Fruit fly (Drosophila melanogaster) whole organism, pupa: ENCODE results near the gene Atg3.

Experiments used
- CG10348 ChIP-seq: fragments of 200-800 bp; sonication (Bioruptor generic); IDR thresholded peaks from 2 replicates; pipeline ENCODE4 v1.3.6; 2022; ENCODE audit warnings: missing biosample characterization, missing genetic modification characterization
- CG12605 ChIP-seq: fragments of 200-800 bp; sonication (Bioruptor generic); IDR thresholded peaks from 2 replicates; pipeline ENCODE4 v1.3.6; 2022; ENCODE audit warnings: missing biosample characterization, missing genetic modification characterization
- CG13204 ChIP-seq: fragments of 200-800 bp; sonication (Bioruptor generic); optimal IDR thresholded peaks from 2 replicates; lab custom pipeline; 2018; ENCODE audit warnings: missing biosample characterization, mild to moderate bottlenecking, missing genetic modification characterization, moderate library complexity
- CG14655 ChIP-seq: fragments of 200-800 bp; sonication (Bioruptor generic); optimal IDR thresholded peaks from 3 replicates; lab custom pipeline; 2017; ENCODE audit warnings: mild to moderate bottlenecking, missing biosample characterization, missing genetic modification reagents, missing genetic modification characterization
- CG15710 ChIP-seq: fragments of 200-800 bp; sonication (Bioruptor generic); optimal IDR thresholded peaks from 2 replicates; lab custom pipeline; 2018; ENCODE audit warnings: missing biosample characterization, mild to moderate bottlenecking, missing genetic modification characterization, moderate library complexity
- CG17806 ChIP-seq: fragments of 200-800 bp; sonication (Bioruptor generic); optimal IDR thresholded peaks from 2 replicates; lab custom pipeline; 2018; ENCODE audit warnings: missing biosample characterization, mild to moderate bottlenecking, missing genetic modification characterization, moderate library complexity
- CG32121 ChIP-seq: fragments of 200-800 bp; sonication (Bioruptor generic); IDR thresholded peaks from 2 replicates; pipeline ENCODE4 v1.3.6; 2022; ENCODE audit warnings: missing biosample characterization, missing genetic modification characterization
- CG34367 ChIP-seq: fragments of 200-800 bp; sonication (Bioruptor generic); optimal IDR thresholded peaks from 2 replicates; lab custom pipeline; 2018; ENCODE audit warnings: missing biosample characterization, mild to moderate bottlenecking, missing genetic modification characterization
- CG4496 ChIP-seq: fragments of 200-800 bp; sonication (Bioruptor generic); IDR thresholded peaks from 3 replicates; pipeline ENCODE4 v1.3.6; 2022; ENCODE audit warnings: missing biosample characterization, missing genetic modification characterization
- CG8159 ChIP-seq: fragments of 200-800 bp; sonication (Bioruptor generic); optimal IDR thresholded peaks from 3 replicates; lab custom pipeline; 2018; ENCODE audit warnings: missing biosample characterization, mild to moderate bottlenecking, missing genetic modification characterization, moderate library complexity
- CG8301 ChIP-seq: fragments of 200-800 bp; sonication (Bioruptor generic); optimal IDR thresholded peaks from 2 replicates; lab custom pipeline; 2018; ENCODE audit warnings: missing biosample characterization, mild to moderate bottlenecking, missing genetic modification characterization
- CG9948 ChIP-seq: fragments of 200-800 bp; sonication (Bioruptor generic); optimal IDR thresholded peaks from 2 replicates; lab custom pipeline; 2018; ENCODE audit warnings: missing biosample characterization, mild to moderate bottlenecking, missing genetic modification characterization, moderate library complexity
- D1 ChIP-seq: fragments of 200-800 bp; sonication (Bioruptor generic); optimal IDR thresholded peaks from 2 replicates; lab custom pipeline; 2018; ENCODE audit warnings: missing biosample characterization, mild to moderate bottlenecking, missing genetic modification characterization, moderate library complexity
- EcR ChIP-seq: fragments of 200-800 bp; sonication (Bioruptor generic); optimal IDR thresholded peaks from 3 replicates; lab custom pipeline; 2019; ENCODE audit warnings: missing biosample characterization, missing genetic modification characterization, mild to moderate bottlenecking, moderate library complexity, missing genetic modification reagents
- Ets98B ChIP-seq: fragments of 200-800 bp; sonication (Bioruptor generic); IDR thresholded peaks from 2 replicates; pipeline ENCODE4 v1.3.6; 2022; ENCODE audit warnings: missing biosample characterization, missing genetic modification characterization
- Pif1A ChIP-seq: fragments of 200-800 bp; sonication (Bioruptor generic); optimal IDR thresholded peaks from 3 replicates; lab custom pipeline; 2016; ENCODE audit warnings: missing biosample characterization, missing genetic modification characterization
- Pif1B ChIP-seq: fragments of 200-800 bp; sonication (Bioruptor generic); optimal IDR thresholded peaks from 3 replicates; lab custom pipeline; 2016; ENCODE audit warnings: missing biosample characterization, missing genetic modification characterization
- Snoo ChIP-seq: fragments of 200-800 bp; sonication (Bioruptor generic); optimal IDR thresholded peaks from 3 replicates; lab custom pipeline; 2017; ENCODE audit warnings: missing biosample characterization, mild to moderate bottlenecking, missing genetic modification characterization, inconsistent platforms
- fd96Ca ChIP-seq: fragments of 200-800 bp; sonication (Bioruptor generic); IDR thresholded peaks from 3 replicates; pipeline ENCODE4 v1.3.6; 2022; ENCODE audit warnings: missing biosample characterization, missing genetic modification characterization
- gl ChIP-seq: fragments of 200-800 bp; sonication (Bioruptor generic); optimal IDR thresholded peaks from 2 replicates; lab custom pipeline; 2018; ENCODE audit warnings: missing biosample characterization, mild to moderate bottlenecking, missing genetic modification characterization
- rn ChIP-seq: fragments of 200-800 bp; sonication (Bioruptor generic); IDR thresholded peaks from 2 replicates; pipeline ENCODE4 v1.3.6; 2022; ENCODE audit warnings: missing biosample characterization, missing genetic modification characterization

Atg3 gene

DNA sequence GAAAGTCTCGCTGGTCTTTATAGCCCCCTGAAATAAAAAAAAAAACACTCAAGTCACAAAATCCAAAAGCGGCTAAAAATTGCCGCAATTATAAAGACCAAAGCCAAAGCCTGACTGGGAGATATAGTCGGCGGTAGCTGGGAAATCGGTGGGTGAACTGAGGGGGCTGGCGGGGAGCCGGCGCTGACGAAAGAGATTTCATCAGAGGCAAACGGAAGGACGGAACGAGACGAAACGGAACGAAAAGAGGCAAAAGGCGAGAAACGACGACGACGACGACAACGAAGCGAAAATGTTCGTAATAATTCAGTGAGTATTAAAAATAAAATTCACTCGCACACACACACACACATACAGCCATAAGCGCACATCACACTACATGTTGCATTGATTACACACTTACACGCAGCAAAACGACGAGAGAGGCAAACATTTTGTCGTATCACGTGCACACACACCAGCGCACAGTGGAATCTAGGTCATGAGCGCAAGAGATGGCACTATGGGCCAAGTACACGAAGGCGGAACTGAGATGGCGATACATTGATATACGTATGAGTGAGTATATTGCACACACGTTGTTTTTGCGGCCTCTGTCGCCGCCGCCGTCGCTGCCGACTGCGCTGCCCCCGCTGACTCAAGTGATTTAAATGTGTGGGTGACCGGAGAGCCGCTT, 10.5 kb downstream of the Atg3 start:
- TF ChIP-seq Ets98B (GFP tag; lab: Robert Waterston, UW) (peak; percentile 63), Pif1B (GFP tag; lab: Kevin White, UChicago) (peak; percentile 22), rn (no peak), Pif1A (GFP tag; lab: Kevin White, UChicago) (no peak), CG4496 (GFP tag; lab: Robert Waterston, UW) (peak; percentile 73), CG17806 (tag; lab: Kevin White, UChicago) (no peak), CG15710 (peak; percentile 29), fd96Ca (GFP tag; lab: Robert Waterston, UW) (peak; percentile 71; the same call in 2 of the 3 replicates), D1 (tag; lab: Kevin White, UChicago) (peak; percentile 62), Snoo (tag; lab: Kevin White, UChicago) (peak; percentile 38), CG10348 (0 out of 2 replicates have a peak, but pooled peaks have one; percentile 27), CG34367 (tag; lab: Kevin White, UChicago) (no peak), EcR (GFP tag; lab: Kevin White, UChicago) (peak; percentile 87), CG32121 (peak; percentile 74), CG9948 (no peak), CG8159 (peak; percentile 46), CG8301 (tag; lab: Kevin White, UChicago) (peak; percentile 38), CG12605 (GFP tag; lab: Robert Waterston, UW) (peak; percentile 71), gl (peak; percentile 58), CG14655 (GFP tag; lab: Kevin White, UChicago) (peak; percentile 34), CG13204 (peak; percentile 71)

- peak; percentile 71 for TF ChIP-seq CG4496 (GFP tag; lab: Robert Waterston, UW)
- no peak for TF ChIP-seq rn
- TF ChIP-seq CG15710, result peak; percentile 34
- TF ChIP-seq CG8301 (tag; lab: Kevin White, UChicago), result no peak
- TF ChIP-seq CG17806 (tag; lab: Kevin White, UChicago), result no peak
- peak; percentile 44; the same call in 1 of the 2 replicates for TF ChIP-seq Ets98B (GFP tag; lab: Robert Waterston, UW)
- TF ChIP-seq Pif1A (GFP tag; lab: Kevin White, UChicago), result no peak
- TF ChIP-seq CG32121, result peak; percentile 61
- TF ChIP-seq CG12605 (GFP tag; lab: Robert Waterston, UW), result peak; percentile 44; the same call in 1 of the 2 replicates
- no peak for TF ChIP-seq CG9948
- TF ChIP-seq CG34367 (tag; lab: Kevin White, UChicago), result peak; percentile 10
- no peak for TF ChIP-seq Snoo (tag; lab: Kevin White, UChicago)
- TF ChIP-seq Pif1B (GFP tag; lab: Kevin White, UChicago), result no peak
- no peak for TF ChIP-seq D1 (tag; lab: Kevin White, UChicago)
- TF ChIP-seq CG13204, result peak; percentile 36
- peak; percentile 37 for TF ChIP-seq EcR (GFP tag; lab: Kevin White, UChicago)
- peak; percentile 33; the same call in 1 of the 3 replicates for TF ChIP-seq fd96Ca (GFP tag; lab: Robert Waterston, UW)
- peak; percentile 40 for TF ChIP-seq CG8159
- TF ChIP-seq CG10348, result no peak
- no peak for TF ChIP-seq CG14655 (GFP tag; lab: Kevin White, UChicago)
- peak; percentile 32 for TF ChIP-seq gl
These were observed 12.0 kb downstream of the Atg3 start for dm6 chr3L:18760421-18761045.

DNA sequence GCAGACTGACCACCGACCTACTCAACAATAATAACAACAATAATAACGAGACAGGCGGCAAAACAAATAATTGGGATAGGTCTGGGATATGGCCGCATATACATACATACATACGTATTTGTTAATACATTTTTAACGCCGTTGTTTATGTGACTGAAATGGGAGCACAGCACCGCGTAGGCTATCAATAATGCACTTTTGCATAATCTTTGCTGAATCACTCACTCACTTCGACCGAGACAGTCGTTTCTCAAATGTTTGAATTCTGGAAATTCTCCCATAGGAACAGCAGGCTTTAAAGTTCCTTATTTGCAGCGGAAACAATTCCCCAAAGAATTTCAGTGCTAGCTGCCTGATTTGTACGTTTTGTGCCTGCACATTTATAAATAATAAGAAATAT, 13.2 kb downstream of the Atg3 start:
- no peak for TF ChIP-seq Pif1A (GFP tag; lab: Kevin White, UChicago)
- no peak for TF ChIP-seq fd96Ca (GFP tag; lab: Robert Waterston, UW)
- no peak for TF ChIP-seq rn
- TF ChIP-seq gl, result no peak
- TF ChIP-seq CG8301 (tag; lab: Kevin White, UChicago), result no peak
- no peak for TF ChIP-seq CG4496 (GFP tag; lab: Robert Waterston, UW)
- no peak for TF ChIP-seq CG32121
- TF ChIP-seq CG17806 (tag; lab: Kevin White, UChicago), result no peak
- no peak for TF ChIP-seq CG9948
- TF ChIP-seq CG14655 (GFP tag; lab: Kevin White, UChicago), result no peak
- no peak for TF ChIP-seq CG12605 (GFP tag; lab: Robert Waterston, UW)
- no peak for TF ChIP-seq Ets98B (GFP tag; lab: Robert Waterston, UW)
- TF ChIP-seq EcR (GFP tag; lab: Kevin White, UChicago), result no peak
- TF ChIP-seq D1 (tag; lab: Kevin White, UChicago), result no peak
- TF ChIP-seq CG15710, result no peak
- TF ChIP-seq, all 21 proteins: peak for 0

DNA sequence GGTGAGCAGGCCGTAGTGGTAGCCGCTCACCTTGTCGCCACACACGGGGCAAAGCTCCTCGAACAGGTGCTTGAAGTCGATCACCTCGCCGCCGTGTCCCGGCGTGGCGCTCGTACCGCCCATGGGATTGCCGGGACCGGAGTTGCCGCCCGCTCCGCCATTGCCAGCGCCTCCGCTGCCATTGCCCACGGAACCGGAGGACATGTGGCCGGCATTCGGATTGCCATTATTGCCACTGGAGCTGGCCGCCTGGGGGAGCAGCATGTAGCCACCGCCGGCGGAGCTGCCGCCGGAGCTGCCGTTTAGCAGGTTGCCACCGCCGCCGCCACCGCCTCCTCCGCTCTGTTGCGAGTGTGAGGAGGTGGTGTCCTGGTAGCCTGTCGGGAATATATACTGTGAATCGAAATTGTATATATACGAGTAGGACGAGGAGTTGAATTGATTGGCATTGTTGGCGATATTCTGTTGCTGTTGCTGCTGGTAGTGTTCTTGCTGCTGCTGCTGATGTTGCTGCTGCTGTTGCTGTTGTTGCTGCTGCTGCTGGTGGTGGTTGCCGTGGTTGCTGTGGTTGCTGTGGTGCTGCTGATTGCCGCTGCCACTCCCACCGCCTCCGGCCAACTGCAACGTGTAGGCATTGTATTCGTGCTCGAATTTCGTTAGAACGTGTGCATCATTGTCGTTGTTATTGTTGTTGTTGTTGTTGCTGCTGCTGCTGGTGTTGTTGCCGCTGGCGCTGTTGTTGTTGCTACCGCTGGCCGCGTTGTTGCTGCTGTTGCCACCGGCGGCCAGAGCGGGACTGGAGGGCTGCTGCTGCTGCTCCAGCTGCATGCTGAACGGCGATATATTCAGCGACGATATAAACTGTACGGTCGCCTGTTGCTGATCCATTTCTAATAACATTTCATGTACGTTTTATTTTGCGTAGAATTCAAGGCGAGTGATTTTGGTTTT, 15.3 kb downstream of the Atg3 start:
- TF ChIP-seq CG32121 (no peak), fd96Ca (GFP tag; lab: Robert Waterston, UW) (peak; percentile 33; the same call in 1 of the 3 replicates), EcR (GFP tag; lab: Kevin White, UChicago) (no peak)
